Worm (Caenorhabditis elegans): ENCODE results near the gene B0432.14.
A peak's percentile ranks its signal among the peaks of the same experiment; 100 is the strongest.

The B0432.14 gene

ce11 chrII:294606-295005 is 30.5 kb downstream of the B0432.14 start, which contains the start of gene B0432.11:
Gene B0432.11 (minus strand): TSS chrII:294706.
- TF ChIP-seq mls-2 (tag; optimal IDR thresholded peaks at IDR 0.05) (no peak), nhr-2 (tag; optimal IDR thresholded peaks at IDR 0.05) (no peak), unc-62 (GFP tag; optimal IDR thresholded peaks at IDR 0.05) (no peak), tbx-8 (GFP tag; optimal IDR thresholded peaks at IDR 0.05) (no peak), flh-1 (GFP tag; optimal IDR thresholded peaks at IDR 0.05) (no peak), hlh-1 (tag; optimal IDR thresholded peaks at IDR 0.05) (no peak), nhr-76 (tag; optimal IDR thresholded peaks at IDR 0.05) (no peak), nhr-237 (tag; optimal IDR thresholded peaks at IDR 0.05) (no peak), elt-3 (tag; optimal IDR thresholded peaks at IDR 0.05) (no peak), mep-1 (tag; optimal IDR thresholded peaks at IDR 0.05) (no peak), nhr-28 (tag; optimal IDR thresholded peaks at IDR 0.05) (no peak), elt-1 (tag; optimal IDR thresholded peaks at IDR 0.05; ENCODE audit: borderline replicate concordance, insufficient read depth) (no peak)

- TF ChIP-seq blmp-1 (tag; optimal IDR thresholded peaks at IDR 0.05) = no peak
- no peak for TF ChIP-seq snpc-4 (tag; optimal IDR thresholded peaks at IDR 0.05)
- no peak for TF ChIP-seq lin-13 (tag; optimal IDR thresholded peaks at IDR 0.05)
- TF ChIP-seq unc-120 (tag; optimal IDR thresholded peaks at IDR 0.05; ENCODE audit: poor library complexity, severe bottlenecking) = no peak
- TF ChIP-seq nhr-12 (tag; optimal IDR thresholded peaks at IDR 0.05) = no peak
- TF ChIP-seq ztf-11 (tag; optimal IDR thresholded peaks at IDR 0.05) = no peak
- TF ChIP-seq M03D4.4 (tag; optimal IDR thresholded peaks at IDR 0.05) = no peak
- TF ChIP-seq ces-1 (GFP tag; optimal IDR thresholded peaks at IDR 0.05) = no peak
- TF ChIP-seq lin-32 (GFP tag; optimal IDR thresholded peaks at IDR 0.05) = no peak
- TF ChIP-seq zip-8 (tag; optimal IDR thresholded peaks at IDR 0.05) = no peak
- TF ChIP-seq mep-1 (tag; optimal IDR thresholded peaks at IDR 0.05) = no peak
- TF ChIP-seq ham-2 (GFP tag; optimal IDR thresholded peaks at IDR 0.05) = no peak
- TF ChIP-seq pha-4 (tag; optimal IDR thresholded peaks at IDR 0.05) = no peak
- no peak for TF ChIP-seq ceh-83 (GFP tag; optimal IDR thresholded peaks at IDR 0.05)
- no peak for TF ChIP-seq elt-3 (tag; optimal IDR thresholded peaks at IDR 0.05)
- TF ChIP-seq nhr-2 (tag; optimal IDR thresholded peaks at IDR 0.05) = no peak
- no peak for TF ChIP-seq drap-1 (GFP tag; optimal IDR thresholded peaks at IDR 0.05)
- no peak for TF ChIP-seq unc-62 (GFP tag; optimal IDR thresholded peaks at IDR 0.05)
- no peak for TF ChIP-seq elt-1 (tag; optimal IDR thresholded peaks at IDR 0.05; ENCODE audit: borderline replicate concordance, insufficient read depth)
- TF ChIP-seq ceh-39 (tag; optimal IDR thresholded peaks at IDR 0.05) = no peak
These were observed 32.8 kb downstream of the B0432.14 start, which contains the start of the genes clec-117 and B0432.1 for ce11 chrII:296911-297440. Gene clec-117 (minus strand): TSS chrII:297011. Gene B0432.1 (plus strand): TSS chrII:297390.

DNA sequence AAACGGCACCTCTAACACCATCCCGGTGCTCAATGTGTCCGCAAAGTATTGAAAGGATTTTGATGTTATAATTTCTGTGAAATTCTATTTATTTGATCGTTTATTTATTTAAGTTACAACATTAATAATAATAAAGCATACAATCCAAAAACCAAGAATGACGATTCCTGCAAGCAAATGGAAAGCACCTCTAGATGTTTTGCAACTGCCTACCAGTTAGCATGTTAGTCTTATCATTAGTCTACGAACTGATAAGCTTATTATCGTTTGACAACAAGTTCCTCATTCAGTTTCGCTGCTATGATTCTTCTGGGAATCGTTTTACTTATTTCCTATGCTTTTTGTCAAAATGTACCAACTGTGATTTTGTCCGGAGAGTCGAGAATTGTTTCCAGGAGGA is 35.5 kb downstream of the B0432.14 start, which contains the start of gene K01A2.6:
K01A2.6 (plus strand) TSS at position 301 of the 400 bp plus-strand sequence.
- TF ChIP-seq elt-1 (tag; optimal IDR thresholded peaks at IDR 0.05; ENCODE audit: borderline replicate concordance, insufficient read depth) (no peak), lsy-2 (tag; optimal IDR thresholded peaks at IDR 0.05) (no peak), zip-8 (tag; optimal IDR thresholded peaks at IDR 0.05) (no peak), pha-4 (tag; optimal IDR thresholded peaks at IDR 0.05) (no peak), nhr-76 (tag; optimal IDR thresholded peaks at IDR 0.05) (no peak), mab-5 (tag; optimal IDR thresholded peaks at IDR 0.05) (no peak), mep-1 (tag; optimal IDR thresholded peaks at IDR 0.05) (no peak), M03D4.4 (tag; optimal IDR thresholded peaks at IDR 0.05) (no peak), lin-13 (tag; optimal IDR thresholded peaks at IDR 0.05) (no peak)

DNA sequence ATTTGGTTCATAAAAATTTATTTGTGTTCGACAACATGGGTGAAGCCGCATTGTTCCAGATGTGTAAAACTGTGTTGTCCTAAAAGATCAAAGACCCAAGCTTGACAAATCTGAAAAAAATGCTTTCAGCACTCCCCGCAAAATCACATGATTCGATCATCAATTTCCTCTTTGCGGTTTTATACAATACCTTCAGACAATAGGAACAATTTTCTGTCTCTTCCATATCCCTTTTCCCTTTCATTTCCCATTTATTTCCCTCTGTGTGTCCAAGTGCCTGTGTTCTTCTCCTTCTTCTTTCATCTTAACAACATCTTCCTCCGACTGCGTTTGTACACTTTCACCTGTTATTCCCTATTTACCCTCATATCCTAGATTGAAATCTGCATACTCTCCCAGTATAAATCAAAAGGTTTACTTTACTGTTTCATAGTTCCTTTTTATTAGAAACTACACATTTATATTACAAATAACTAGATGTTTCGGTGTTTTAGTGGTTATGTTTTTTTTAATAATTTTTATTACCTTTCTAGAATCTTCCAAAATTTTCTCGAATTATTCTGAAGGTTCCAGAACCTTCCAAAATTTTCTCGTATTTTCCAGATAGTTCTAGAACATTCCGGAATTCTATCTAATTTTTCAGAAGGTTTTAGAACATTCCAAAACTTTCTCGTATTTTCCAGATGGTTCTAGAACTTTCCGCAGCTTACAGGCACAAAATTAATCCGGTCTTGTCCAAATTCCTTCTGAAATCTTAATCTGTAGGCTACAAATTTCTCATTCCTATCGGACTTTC is 37.0 kb downstream of the B0432.14 start, which contains the start of gene K01A2.5:
K01A2.5 (plus strand) TSS at position 297 of the 796 bp plus-strand sequence.
- TF ChIP-seq nhr-2 (tag; optimal IDR thresholded peaks at IDR 0.05) (no peak), blmp-1 (tag; optimal IDR thresholded peaks at IDR 0.05) (peak; percentile 95), nhr-76 (tag; optimal IDR thresholded peaks at IDR 0.05) (no peak), unc-62 (GFP tag; optimal IDR thresholded peaks at IDR 0.05) (peak; percentile 40), nhr-12 (tag; optimal IDR thresholded peaks at IDR 0.05) (no peak), elt-1 (tag; optimal IDR thresholded peaks at IDR 0.05; ENCODE audit: borderline replicate concordance, insufficient read depth) (no peak), pha-4 (tag; optimal IDR thresholded peaks at IDR 0.05) (no peak)

Data from whole organism, mixed stage, embryonic.